Worm (Caenorhabditis elegans): ENCODE results near the gene rei-2.

rei-2 gene

ce11 chrX:1044327-1044726, 43.6 kb downstream of the rei-2 start:
- TF ChIP-seq scrt-1 (GFP tag; IDR thresholded peaks at IDR 0.05) (no peak), aly-1 (tag; optimal IDR thresholded peaks at IDR 0.05) (no peak), F13C5.2 (tag; optimal IDR thresholded peaks at IDR 0.05) (no peak), ama-1 (optimal IDR thresholded peaks at IDR 0.05) (no peak), B0310.2 (tag; optimal IDR thresholded peaks at IDR 0.05) (no peak), sea-1 (GFP tag; conservative IDR thresholded peaks at IDR 0.05) (no peak), ets-7 (tag; optimal IDR thresholded peaks at IDR 0.05) (no peak), tbx-37 (GFP tag; conservative IDR thresholded peaks at IDR 0.05) (no peak), hnd-1 (tag; optimal IDR thresholded peaks at IDR 0.05) (no peak), flt-1 (GFP tag; IDR thresholded peaks at IDR 0.05) (no peak), hmg-4 (GFP tag; optimal IDR thresholded peaks at IDR 0.05) (no peak)

- TF ChIP-seq hnd-1 (tag; optimal IDR thresholded peaks at IDR 0.05), result no peak
- no peak for TF ChIP-seq tra-4 (tag; optimal IDR thresholded peaks at IDR 0.05)
- no peak for TF ChIP-seq tbx-37 (GFP tag; conservative IDR thresholded peaks at IDR 0.05)
- TF ChIP-seq aly-1 (tag; optimal IDR thresholded peaks at IDR 0.05), result no peak
- no peak for TF ChIP-seq tbx-11 (GFP tag; IDR thresholded peaks at IDR 0.05)
- no peak for TF ChIP-seq ama-1 (optimal IDR thresholded peaks at IDR 0.05)
- TF ChIP-seq ceh-36 (tag; optimal IDR thresholded peaks at IDR 0.05), result no peak
These were observed 49.6 kb downstream of the rei-2 start, which contains the start of gene F55A4.7 for ce11 chrX:1038347-1038746. TSS of gene F55A4.7 (minus strand) at chrX:1038447.

ce11 chrX:1035039-1035598, 52.8 kb downstream of the rei-2 start, which contains the start of the genes stau-1 and sec-22:
TSS of gene stau-1 (minus strand) at chrX:1035286.
TSS of gene sec-22 (plus strand) at chrX:1035548.
- TF ChIP-seq hmg-4 (GFP tag; optimal IDR thresholded peaks at IDR 0.05) (peak; percentile 48), tra-4 (tag; optimal IDR thresholded peaks at IDR 0.05) (no peak), F13C5.2 (tag; optimal IDR thresholded peaks at IDR 0.05) (peak; percentile 53)

All from whole organism, early embryonic.